Worm (Caenorhabditis elegans) whole organism, mixed stage, embryonic: ENCODE results near the gene gyf-1.

ENCODE experiments used
- ceh-39 ChIP-seq: fragments of 150-350 bp; optimal IDR thresholded peaks from 2 replicates; lab custom pipeline; 2014; ENCODE audit warnings: missing biosample characterization, missing genetic modification characterization
- ces-1 ChIP-seq: fragments of 150-350 bp; optimal IDR thresholded peaks from 2 replicates; lab custom pipeline; 2014; ENCODE audit warnings: missing biosample characterization, missing genetic modification reagents, missing genetic modification characterization
- lin-13 ChIP-seq: fragments of 150-350 bp; optimal IDR thresholded peaks from 2 replicates; lab custom pipeline; 2014; ENCODE audit warnings: missing biosample characterization, missing genetic modification characterization
- lsy-2 ChIP-seq: fragments of 150-350 bp; optimal IDR thresholded peaks from 2 replicates; lab custom pipeline; 2014; ENCODE audit warnings: missing biosample characterization, missing genetic modification characterization
- nhr-12 ChIP-seq: fragments of 150-350 bp; optimal IDR thresholded peaks from 2 replicates; lab custom pipeline; 2014; ENCODE audit warnings: missing biosample characterization, missing genetic modification characterization
- nhr-237 ChIP-seq: fragments of 150-350 bp; optimal IDR thresholded peaks from 2 replicates; lab custom pipeline; 2014; ENCODE audit warnings: missing biosample characterization, missing genetic modification characterization
- pha-4 ChIP-seq: fragments of 150-350 bp; optimal IDR thresholded peaks from 2 replicates; lab custom pipeline; 2018; ENCODE audit warnings: missing biosample characterization, missing genetic modification reagents, missing genetic modification characterization
- snpc-4 ChIP-seq: fragments of 150-350 bp; optimal IDR thresholded peaks from 2 replicates; lab custom pipeline; 2014; ENCODE audit warnings: missing biosample characterization, missing genetic modification characterization
- unc-120 ChIP-seq: sonication (generic microtip); optimal IDR thresholded peaks from 2 replicates; lab custom pipeline; 2017; ENCODE audit warnings: missing genetic modification characterization, missing compliant biosample characterization; ENCODE audit not compliant: poor library complexity, severe bottlenecking
- unc-39 ChIP-seq: fragments of 150-350 bp; optimal IDR thresholded peaks from 2 replicates; lab custom pipeline; 2014; ENCODE audit warnings: missing biosample characterization, missing genetic modification characterization
- unc-62 ChIP-seq: fragments of 150-350 bp; optimal IDR thresholded peaks from 2 replicates; lab custom pipeline; 2014; ENCODE audit warnings: missing biosample characterization, missing genetic modification reagents, missing genetic modification characterization
- zip-8 ChIP-seq: fragments of 150-350 bp; optimal IDR thresholded peaks from 2 replicates; lab custom pipeline; 2014; ENCODE audit warnings: missing biosample characterization, missing genetic modification characterization
- ztf-11 ChIP-seq: fragments of 150-350 bp; optimal IDR thresholded peaks from 2 replicates; lab custom pipeline; 2014; ENCODE audit warnings: missing biosample characterization, missing genetic modification characterization

DNA sequence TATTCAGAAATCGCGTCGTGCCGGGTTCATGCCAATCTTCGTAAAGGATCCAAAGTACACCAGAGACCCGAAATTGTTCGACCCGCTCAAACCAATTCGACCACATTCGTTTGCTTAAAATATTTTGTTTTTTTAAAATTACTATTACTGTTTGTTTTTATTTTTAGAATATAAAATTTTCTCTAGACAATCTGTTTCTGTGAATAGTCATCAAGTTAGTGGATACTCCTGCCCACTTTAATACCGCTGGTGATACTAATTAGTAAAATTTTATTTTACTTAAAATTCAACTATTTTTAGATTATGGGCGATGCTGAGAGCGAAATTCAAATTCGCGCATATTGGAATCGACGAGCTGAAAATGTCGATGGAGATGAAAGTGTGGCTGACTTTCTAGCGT lies 52.6 kb downstream of the gyf-1 start, which contains the start of gene T14B4.1:
- TF ChIP-seq unc-120: no peak
- TF ChIP-seq unc-62 (GFP tag; lab: Kevin White, UChicago): no peak
- TF ChIP-seq ztf-11 (tag; lab: Kevin White, UChicago): no peak
- no peak for TF ChIP-seq ceh-39 (tag; lab: Kevin White, UChicago)
- TF ChIP-seq zip-8 (tag; lab: Kevin White, UChicago): no peak
- no peak for TF ChIP-seq unc-39
- no peak for TF ChIP-seq pha-4 (tag; lab: Kevin White, UChicago)
- no peak for TF ChIP-seq ces-1
- no peak for TF ChIP-seq snpc-4
- TF ChIP-seq lin-13 (tag; lab: Kevin White, UChicago): no peak
- no peak for TF ChIP-seq nhr-237
- no peak for TF ChIP-seq lsy-2
- no peak for TF ChIP-seq nhr-12
